Fruit fly (Drosophila melanogaster) Kc167 (cell line): Measurements from ENCODE around the gene SP1173.

Experiments
- Myc ChIP-seq: fragments of >200 bp; optimal IDR thresholded peaks from 2 replicates; lab custom pipeline; 2017; ENCODE audit warnings: missing external identifiers
- insv ChIP-seq: fragments of >200 bp; optimal IDR thresholded peaks from 3 replicates; lab custom pipeline; 2018; ENCODE audit warnings: missing external identifiers

- no peak for TF ChIP-seq insv (lab: Kevin White, UChicago)
- no peak for TF ChIP-seq Myc (lab: Kevin White, UChicago)
These were observed 1.2 kb upstream of the SP1173 start, which contains the start of gene CG8519 for dm6 chr3L:6704468-6705056.
